Worm (Caenorhabditis elegans) whole organism, L1 larva: ENCODE measurements around the gene F59G1.8.

Source experiments
- C34B4.2 ChIP-seq: sonication (generic microtip); optimal IDR thresholded peaks from 2 replicates; lab custom pipeline; 2017; ENCODE audit warnings: mild to moderate bottlenecking, missing genetic modification characterization, missing compliant biosample characterization
- Y116A8C.19 ChIP-seq: sonication (generic microtip); optimal IDR thresholded peaks from 2 replicates; lab custom pipeline; 2016; ENCODE audit warnings: missing compliant biosample characterization, missing genetic modification characterization, borderline replicate concordance
- alr-1 ChIP-seq: fragments of 200-800 bp; sonication (Bioruptor generic); optimal IDR thresholded peaks from 2 replicates; lab custom pipeline; 2018; ENCODE audit warnings: borderline replicate concordance, mild to moderate bottlenecking, missing genetic modification characterization, missing compliant biosample characterization
- ama-1 ChIP-seq: fragments of 150-350 bp; optimal IDR thresholded peaks from 2 replicates; lab custom pipeline; 2014
- blmp-1 ChIP-seq: fragments of 150-350 bp; optimal IDR thresholded peaks from 2 replicates; lab custom pipeline; 2014; ENCODE audit warnings: missing biosample characterization, missing genetic modification characterization
- ceh-8 ChIP-seq: fragments of 200-800 bp; sonication (Bioruptor generic); optimal IDR thresholded peaks from 2 replicates; lab custom pipeline; 2018; ENCODE audit warnings: mild to moderate bottlenecking, missing genetic modification characterization, moderate library complexity, missing compliant biosample characterization
- efl-1 ChIP-seq, 4 experiments: fragments of 150-350 bp; optimal IDR thresholded peaks in 3 of 4; peaks in 1 of 4; 1 replicate in 1 of 4; 2 replicates in 3 of 4; lab custom pipeline; 2014; ENCODE audit warnings: missing biosample characterization in 2 of 4, missing genetic modification characterization in 2 of 4, missing genetic modification reagents in 2 of 4
- elt-2 ChIP-seq: sonication (generic microtip); optimal IDR thresholded peaks from 2 replicates; lab custom pipeline; 2016; ENCODE audit warnings: missing genetic modification characterization, mild to moderate bottlenecking, inconsistent platforms, missing compliant biosample characterization, missing genetic modification reagents
- fkh-8 ChIP-seq: sonication (generic microtip); optimal IDR thresholded peaks from 2 replicates; lab custom pipeline; 2016; ENCODE audit warnings: mild to moderate bottlenecking, missing genetic modification characterization, missing compliant biosample characterization
- fos-1 ChIP-seq: fragments of 150-350 bp; optimal IDR thresholded peaks from 2 replicates; lab custom pipeline; 2014; ENCODE audit warnings: missing biosample characterization, missing genetic modification characterization
- jun-1 ChIP-seq: fragments of 150-350 bp; optimal IDR thresholded peaks from 2 replicates; lab custom pipeline; 2014; ENCODE audit warnings: missing biosample characterization, missing genetic modification reagents, missing genetic modification characterization
- lin-14 ChIP-seq: fragments of 200-800 bp; sonication (Bioruptor generic); optimal IDR thresholded peaks from 2 replicates; lab custom pipeline; 2018; ENCODE audit warnings: mild to moderate bottlenecking, missing genetic modification characterization, moderate library complexity, missing compliant biosample characterization
- lir-3 ChIP-seq: sonication (generic microtip); optimal IDR thresholded peaks from 2 replicates; lab custom pipeline; 2016; ENCODE audit warnings: mild to moderate bottlenecking, missing genetic modification characterization, moderate library complexity, missing compliant biosample characterization; ENCODE audit not compliant: poor library complexity
- mdl-1 ChIP-seq, 2 experiments: fragments of 150-350 bp; optimal IDR thresholded peaks; 2 replicates each; lab custom pipeline; 2014 to 2017; ENCODE audit warnings: missing biosample characterization in 2 of 2, missing genetic modification characterization in 2 of 2, inconsistent platforms in 1 of 2
- nhr-11 ChIP-seq: fragments of 150-350 bp; optimal IDR thresholded peaks from 2 replicates; lab custom pipeline; 2014; ENCODE audit warnings: missing biosample characterization, missing genetic modification characterization
- nhr-19 ChIP-seq: fragments of 200-800 bp; sonication (Bioruptor generic); conservative IDR thresholded peaks from 2 replicates; pipeline ENCODE4 v1.3.6; 2022; ENCODE audit warnings: missing genetic modification characterization, missing compliant biosample characterization
- nhr-20 ChIP-seq: sonication (generic microtip); optimal IDR thresholded peaks from 2 replicates; lab custom pipeline; 2016; ENCODE audit warnings: mild to moderate bottlenecking, missing genetic modification characterization, missing compliant biosample characterization
- nhr-237 ChIP-seq: fragments of 150-350 bp; optimal IDR thresholded peaks from 2 replicates; lab custom pipeline; 2014; ENCODE audit warnings: missing biosample characterization, missing genetic modification characterization
- nhr-47 ChIP-seq: sonication (generic microtip); optimal IDR thresholded peaks from 2 replicates; lab custom pipeline; 2016; ENCODE audit warnings: mild to moderate bottlenecking, missing genetic modification characterization, moderate library complexity, missing compliant biosample characterization
- nhr-71 ChIP-seq: sonication (generic microtip); optimal IDR thresholded peaks from 2 replicates; lab custom pipeline; 2016; ENCODE audit warnings: mild to moderate bottlenecking, missing genetic modification characterization, moderate library complexity, missing compliant biosample characterization
- nhr-76 ChIP-seq: sonication (generic microtip); optimal IDR thresholded peaks from 2 replicates; lab custom pipeline; 2017; ENCODE audit warnings: missing biosample characterization, missing genetic modification characterization
- nhr-77 ChIP-seq: fragments of 150-350 bp; optimal IDR thresholded peaks from 2 replicates; lab custom pipeline; 2014; ENCODE audit warnings: missing biosample characterization, missing genetic modification characterization
- pax-3 ChIP-seq: fragments of 200-800 bp; sonication (Bioruptor generic); optimal IDR thresholded peaks from 2 replicates; lab custom pipeline; 2018; ENCODE audit warnings: mild to moderate bottlenecking, missing genetic modification characterization, moderate library complexity, missing compliant biosample characterization
- rnt-1 ChIP-seq: sonication (generic microtip); optimal IDR thresholded peaks from 2 replicates; lab custom pipeline; 2016; ENCODE audit warnings: mild to moderate bottlenecking, missing genetic modification characterization, moderate library complexity, missing compliant biosample characterization
- snu-23 ChIP-seq: sonication (generic microtip); optimal IDR thresholded peaks from 2 replicates; lab custom pipeline; 2016; ENCODE audit warnings: missing genetic modification characterization, missing compliant biosample characterization
- sox-4 ChIP-seq: sonication (generic microtip); optimal IDR thresholded peaks from 2 replicates; lab custom pipeline; 2016; ENCODE audit warnings: missing genetic modification characterization, missing compliant biosample characterization
- swsn-7 ChIP-seq: sonication (generic microtip); optimal IDR thresholded peaks from 2 replicates; lab custom pipeline; 2016; ENCODE audit warnings: missing genetic modification characterization, missing compliant biosample characterization
- tbx-2 ChIP-seq: sonication (generic microtip); optimal IDR thresholded peaks from 2 replicates; lab custom pipeline; 2016; ENCODE audit warnings: missing genetic modification characterization, missing compliant biosample characterization
- unc-130 ChIP-seq: fragments of 150-350 bp; optimal IDR thresholded peaks from 2 replicates; lab custom pipeline; 2017; ENCODE audit warnings: missing biosample characterization, missing genetic modification characterization, inconsistent platforms

Gene F59G1.8

DNA sequence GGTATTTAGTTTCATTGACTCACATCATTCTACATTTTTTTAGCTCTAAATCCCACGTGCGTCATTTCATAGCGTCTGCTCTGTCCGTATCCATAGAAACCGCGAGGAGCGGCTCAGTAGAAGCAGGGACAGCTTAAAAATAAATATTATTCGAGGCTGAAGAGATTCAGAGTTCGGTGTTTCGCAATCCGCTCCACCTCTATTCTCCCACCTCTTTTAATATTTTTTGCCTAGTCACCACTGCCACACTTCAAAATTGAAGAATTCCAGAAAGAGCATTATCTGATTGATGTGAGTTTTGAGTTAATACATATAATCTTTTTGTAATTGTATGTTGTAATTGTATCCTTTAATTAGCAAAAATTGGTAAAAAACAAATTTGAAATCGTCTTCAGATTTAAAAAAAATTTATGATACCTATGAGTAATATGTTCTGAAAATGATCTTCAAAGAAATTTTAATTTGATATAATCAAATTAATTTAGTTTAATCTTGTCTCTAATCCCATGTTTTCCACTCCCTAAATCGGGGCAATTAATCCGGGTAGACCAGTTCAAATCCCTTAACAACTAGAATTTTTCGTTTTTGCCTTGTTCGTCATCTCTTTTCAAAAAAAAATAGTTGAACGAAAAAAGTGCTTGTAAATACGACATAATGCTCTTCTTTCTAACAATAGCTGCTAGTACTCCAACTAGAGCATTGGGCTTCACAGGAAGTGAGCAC is 16.8 kb upstream of the F59G1.8 start (continued):
- TF ChIP-seq nhr-20 (tag; lab: Kevin White, UChicago) (no peak), lir-3 (tag; lab: Kevin White, UChicago) (no peak)

DNA sequence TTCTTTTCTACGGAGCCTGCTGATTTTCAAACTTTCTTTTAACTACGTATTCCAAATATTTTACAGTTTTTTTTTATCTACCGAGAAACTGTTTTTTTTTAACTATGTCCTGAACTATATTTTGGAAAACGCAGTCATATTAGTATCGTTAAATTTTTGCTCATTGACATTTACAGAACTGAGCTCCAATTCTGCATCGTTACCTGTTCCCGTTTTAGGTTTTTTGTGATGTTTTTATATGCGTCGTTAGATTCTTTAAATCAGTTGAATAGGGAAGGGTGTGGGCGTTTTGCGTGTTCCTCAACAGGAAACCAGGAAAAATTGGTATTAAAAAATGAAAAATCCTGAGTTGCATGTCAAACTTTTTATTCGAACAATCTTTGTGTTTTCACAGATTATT is 13.6 kb upstream of the F59G1.8 start:
- no peak for TF ChIP-seq Y116A8C.19 (tag; lab: Kevin White, UChicago)
- TF ChIP-seq jun-1 (tag; lab: Kevin White, UChicago) = peak; percentile 26

DNA sequence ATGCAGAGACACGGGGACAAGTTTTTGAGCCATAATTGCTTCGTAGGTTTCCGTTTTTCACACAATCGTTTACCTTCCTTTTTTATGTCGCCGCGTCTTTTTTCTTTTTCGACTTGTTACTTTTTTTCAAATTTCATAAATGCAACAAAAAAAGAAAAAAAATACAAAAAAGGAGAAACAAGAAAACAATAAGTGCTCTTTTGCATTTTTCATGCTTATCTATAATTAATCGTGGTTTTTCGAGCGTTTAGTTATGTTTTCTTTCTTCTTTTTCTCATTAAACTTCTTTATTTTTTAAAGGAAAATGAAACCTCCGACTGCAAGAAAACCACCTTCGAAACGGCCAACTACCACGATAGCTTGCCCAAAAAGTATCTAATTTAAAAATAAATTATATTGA is 10.5 kb upstream of the F59G1.8 start, which contains the start of gene F59G1.4:
Gene F59G1.4 (plus strand): TSS at position 301 of the 400 bp plus-strand sequence.
- TF ChIP-seq fkh-8 (tag; lab: Kevin White, UChicago) = peak; percentile 3
- TF ChIP-seq fos-1 = no peak
- no peak for TF ChIP-seq nhr-19
- no peak for TF ChIP-seq snu-23 (GFP tag; lab: Kevin White, UChicago)
- no peak for TF ChIP-seq mdl-1 (tag; optimal IDR thresholded peaks at IDR 0.05; lab: Kevin White, UChicago)
- no peak for TF ChIP-seq efl-1 (optimal IDR thresholded peaks at IDR 0.05; lab: Kevin White, UChicago)
- TF ChIP-seq efl-1 (GFP tag; optimal IDR thresholded peaks at IDR 0.05 in 1 of 2; lab: Kevin White, UChicago) = peak in 1 of 2 experiments; percentile 10

- peak; percentile 9 for TF ChIP-seq swsn-7
- no peak for TF ChIP-seq nhr-76 (tag; lab: Kevin White, UChicago)
- TF ChIP-seq nhr-237 (tag; lab: Kevin White, UChicago) = peak; percentile 25
- no peak for TF ChIP-seq alr-1 (tag; lab: Kevin White, UChicago)
- no peak for TF ChIP-seq elt-2 (tag; lab: Kevin White, UChicago)
- no peak for TF ChIP-seq nhr-19
- peak; percentile 1 for TF ChIP-seq sox-4 (tag; lab: Kevin White, UChicago)
- peak; percentile 35 for TF ChIP-seq nhr-47 (tag; lab: Kevin White, UChicago)
- TF ChIP-seq rnt-1 = no peak
- TF ChIP-seq mdl-1 (tag; optimal IDR thresholded peaks at IDR 0.05; lab: Kevin White, UChicago) = no peak
- no peak for TF ChIP-seq unc-130 (tag; lab: Kevin White, UChicago)
- TF ChIP-seq ceh-8 (GFP tag; lab: Kevin White, UChicago) = peak; percentile 35
- TF ChIP-seq pax-3 = peak; percentile 62
- TF ChIP-seq lin-14 (GFP tag; lab: Kevin White, UChicago) = peak; percentile 57
- peak; percentile 72 for TF ChIP-seq fkh-8 (tag; lab: Kevin White, UChicago)
- TF ChIP-seq nhr-11 (tag; lab: Kevin White, UChicago) = peak; percentile 82
- peak; percentile 64 for TF ChIP-seq nhr-71 (tag; lab: Kevin White, UChicago)
These were observed 9.9 kb upstream of the F59G1.8 start for ce11 chrII:5896512-5896911.

- TF ChIP-seq C34B4.2 (tag; lab: Kevin White, UChicago) = no peak
- peak; percentile 100 for TF ChIP-seq blmp-1 (tag; lab: Kevin White, UChicago)
- TF ChIP-seq tbx-2 (tag; lab: Kevin White, UChicago) = no peak
These were observed 7.3 kb upstream of the F59G1.8 start for ce11 chrII:5899080-5899479.

ce11 chrII:5899865-5900486 is 6.4 kb upstream of the F59G1.8 start:
- TF ChIP-seq nhr-77 (tag; lab: Kevin White, UChicago) (no peak), blmp-1 (tag; lab: Kevin White, UChicago) (peak; percentile 55), ama-1 (lab: Kevin White, UChicago) (no peak)
